Worm (Caenorhabditis elegans) whole organism, early embryonic: ENCODE data around the gene hcp-3.

ENCODE experiments used
- aly-1 ChIP-seq: sonication (generic microtip); optimal IDR thresholded peaks from 2 replicates; lab custom pipeline; 2016; ENCODE audit warnings: missing genetic modification characterization, missing compliant biosample characterization
- ama-1 ChIP-seq: fragments of 150-350 bp; optimal IDR thresholded peaks from 2 replicates; lab custom pipeline; 2014
- sea-1 ChIP-seq: fragments of 200-800 bp; sonication (Bioruptor generic); conservative IDR thresholded peaks from 2 replicates; pipeline ENCODE4 v1.3.6; 2022; ENCODE audit warnings: missing genetic modification characterization, missing compliant biosample characterization

ce11 chrIII:9590212-9590611 lies 26.1 kb downstream of the hcp-3 start:
- TF ChIP-seq aly-1: no peak
- no peak for TF ChIP-seq ama-1
- TF ChIP-seq sea-1: no peak
